Fruit fly (Drosophila melanogaster): ENCODE measurements around the gene scaf6.

scaf6 gene

DNA sequence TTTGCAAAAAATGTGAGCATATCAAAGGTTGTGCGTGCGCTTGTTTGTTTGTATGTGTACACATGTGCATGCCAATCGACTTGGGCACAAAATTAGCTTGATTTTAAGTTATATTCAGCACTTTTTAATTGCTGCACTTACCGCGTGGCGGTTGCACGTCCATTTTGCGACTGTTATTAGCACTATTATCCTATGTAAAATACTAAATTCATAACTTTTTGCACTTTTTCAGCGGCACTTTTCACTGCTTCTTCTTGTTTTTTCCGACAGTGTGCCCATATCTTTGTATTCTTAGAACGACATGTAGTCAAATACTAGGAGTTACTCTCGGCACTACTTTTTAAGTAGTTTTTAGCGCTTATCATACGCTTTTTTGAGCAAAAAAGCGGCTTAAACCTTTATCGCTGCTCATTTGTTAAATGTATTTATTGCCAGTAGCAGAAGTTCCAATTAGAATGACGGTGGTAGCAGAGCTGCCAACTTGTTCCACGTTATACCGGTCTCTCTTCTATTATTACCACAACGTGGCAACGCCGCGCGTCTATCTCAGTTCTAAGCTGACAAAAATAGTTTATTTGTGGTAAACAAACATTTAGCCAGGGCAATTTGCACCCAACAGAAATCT lies at the start of gene scaf6, which contains the start of gene Papst2:
scaf6 (minus strand) TSS at position 278 of the 625 bp plus-strand sequence.
Papst2 (plus strand) TSS at position 501 of the 625 bp plus-strand sequence.
- TF ChIP-seq EcR (GFP tag; optimal IDR thresholded peaks at IDR 0.05) (no peak), psq (optimal IDR thresholded peaks at IDR 0.05) (no peak), usp (GFP tag; optimal IDR thresholded peaks at IDR 0.05) (no peak), pan (optimal IDR thresholded peaks at IDR 0.05) (no peak), CG8478 (optimal IDR thresholded peaks at IDR 0.05) (no peak), Dll (optimal IDR thresholded peaks at IDR 0.05) (no peak)

- no peak for TF ChIP-seq psq (optimal IDR thresholded peaks at IDR 0.05)
- TF ChIP-seq CG8478 (optimal IDR thresholded peaks at IDR 0.05): no peak
- TF ChIP-seq pan (optimal IDR thresholded peaks at IDR 0.05): no peak
- no peak for TF ChIP-seq usp (GFP tag; optimal IDR thresholded peaks at IDR 0.05)
- no peak for TF ChIP-seq EcR (GFP tag; optimal IDR thresholded peaks at IDR 0.05)
- TF ChIP-seq Dll (optimal IDR thresholded peaks at IDR 0.05): no peak
These were observed 34.9 kb upstream of the scaf6 start for dm6 chr3L:17077273-17077672.

- TF ChIP-seq pan (optimal IDR thresholded peaks at IDR 0.05) (no peak), Dll (optimal IDR thresholded peaks at IDR 0.05) (no peak), EcR (GFP tag; optimal IDR thresholded peaks at IDR 0.05) (no peak), CG8478 (optimal IDR thresholded peaks at IDR 0.05) (no peak), usp (GFP tag; optimal IDR thresholded peaks at IDR 0.05) (no peak), psq (optimal IDR thresholded peaks at IDR 0.05) (no peak)
These were observed 13.1 kb upstream of the scaf6 start, which contains the start of gene CG7724 for dm6 chr3L:17055467-17055877. TSS of gene CG7724 (plus strand) at chr3L:17055613.

- TF ChIP-seq EcR (GFP tag; optimal IDR thresholded peaks at IDR 0.05) (no peak), pan (optimal IDR thresholded peaks at IDR 0.05) (no peak), Dll (optimal IDR thresholded peaks at IDR 0.05) (no peak), psq (optimal IDR thresholded peaks at IDR 0.05) (no peak), usp (GFP tag; optimal IDR thresholded peaks at IDR 0.05) (no peak), CG8478 (optimal IDR thresholded peaks at IDR 0.05) (no peak)
These were observed 11.6 kb upstream of the scaf6 start for dm6 chr3L:17053932-17054331.

DNA sequence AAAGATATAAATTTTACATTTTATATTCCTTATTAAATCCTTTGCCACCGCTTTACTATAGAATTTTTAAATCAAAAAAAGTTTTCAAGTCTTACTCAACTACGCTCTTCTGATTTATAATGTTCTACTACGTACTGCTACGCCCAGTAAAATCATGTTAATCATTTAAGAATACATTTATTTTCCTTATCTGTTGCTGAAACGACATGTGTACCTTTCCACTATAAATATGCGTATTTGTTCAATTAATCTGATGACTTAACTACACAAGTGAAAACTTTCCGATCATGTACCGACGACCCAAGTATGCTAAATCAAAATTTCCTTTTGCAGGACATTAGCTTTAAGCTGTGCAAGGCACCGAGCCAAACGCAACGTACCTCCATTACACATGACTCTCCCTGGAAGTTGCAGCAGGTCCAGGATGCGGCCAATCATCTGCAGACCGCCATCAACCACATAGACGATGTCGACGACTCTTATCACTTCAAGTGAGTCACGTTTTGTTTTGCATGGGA lies 10.1 kb upstream of the scaf6 start:
- TF ChIP-seq Dll (optimal IDR thresholded peaks at IDR 0.05): no peak
- no peak for TF ChIP-seq psq (optimal IDR thresholded peaks at IDR 0.05)
- TF ChIP-seq pan (optimal IDR thresholded peaks at IDR 0.05): no peak
- TF ChIP-seq CG8478 (optimal IDR thresholded peaks at IDR 0.05): no peak
- TF ChIP-seq EcR (GFP tag; optimal IDR thresholded peaks at IDR 0.05): no peak
- TF ChIP-seq usp (GFP tag; optimal IDR thresholded peaks at IDR 0.05): no peak

dm6 chr3L:17051472-17051871 lies 9.1 kb upstream of the scaf6 start:
- TF ChIP-seq psq (optimal IDR thresholded peaks at IDR 0.05) (no peak), CG8478 (optimal IDR thresholded peaks at IDR 0.05) (no peak), Dll (optimal IDR thresholded peaks at IDR 0.05) (no peak), EcR (GFP tag; optimal IDR thresholded peaks at IDR 0.05) (no peak)

dm6 chr3L:17050661-17051452 lies 8.5 kb upstream of the scaf6 start:
- no peak for TF ChIP-seq usp (GFP tag; optimal IDR thresholded peaks at IDR 0.05)

dm6 chr3L:17049912-17050345 lies 7.6 kb upstream of the scaf6 start:
- TF ChIP-seq EcR (GFP tag; optimal IDR thresholded peaks at IDR 0.05) (no peak), usp (GFP tag; optimal IDR thresholded peaks at IDR 0.05) (no peak), Dll (optimal IDR thresholded peaks at IDR 0.05) (no peak), psq (optimal IDR thresholded peaks at IDR 0.05) (no peak), pan (optimal IDR thresholded peaks at IDR 0.05) (no peak), CG8478 (optimal IDR thresholded peaks at IDR 0.05) (no peak)

- TF ChIP-seq CG8478 (optimal IDR thresholded peaks at IDR 0.05): no peak
- no peak for TF ChIP-seq Dll (optimal IDR thresholded peaks at IDR 0.05)
- TF ChIP-seq usp (GFP tag; optimal IDR thresholded peaks at IDR 0.05): no peak
- no peak for TF ChIP-seq pan (optimal IDR thresholded peaks at IDR 0.05)
These were observed 6.9 kb upstream of the scaf6 start, which contains the start of gene rogdi for dm6 chr3L:17049314-17049713. TSS of gene rogdi (plus strand) at chr3L:17049512.

- TF ChIP-seq Dll (optimal IDR thresholded peaks at IDR 0.05) (no peak), EcR (GFP tag; optimal IDR thresholded peaks at IDR 0.05) (no peak), CG8478 (optimal IDR thresholded peaks at IDR 0.05) (no peak), pan (optimal IDR thresholded peaks at IDR 0.05) (no peak), usp (GFP tag; optimal IDR thresholded peaks at IDR 0.05) (no peak), psq (optimal IDR thresholded peaks at IDR 0.05) (no peak)
These were observed 5.5 kb upstream of the scaf6 start for dm6 chr3L:17047811-17048239.

- TF ChIP-seq CG8478 (optimal IDR thresholded peaks at IDR 0.05): no peak
- TF ChIP-seq psq (optimal IDR thresholded peaks at IDR 0.05): no peak
- TF ChIP-seq pan (optimal IDR thresholded peaks at IDR 0.05): no peak
- no peak for TF ChIP-seq EcR (GFP tag; optimal IDR thresholded peaks at IDR 0.05)
- no peak for TF ChIP-seq usp (GFP tag; optimal IDR thresholded peaks at IDR 0.05)
- no peak for TF ChIP-seq Dll (optimal IDR thresholded peaks at IDR 0.05)
These were observed 3.3 kb upstream of the scaf6 start, which contains the start of gene TpnC73F for dm6 chr3L:17045431-17046238. TSS of gene TpnC73F (plus strand) at chr3L:17046063.
